Fruit fly (Drosophila melanogaster) whole organism, pupa: Measurements from ENCODE around the gene CG9581.
A peak's percentile ranks its signal among the peaks of the same experiment; 100 is the strongest.
"Not testable (repeated sequence)": the region's sequence is repeated elsewhere in the genome, so short reads cannot be mapped to it uniquely, and the experiment has no call there.

ENCODE experiments used
- CG10348 ChIP-seq: fragments of 200-800 bp; sonication (Bioruptor generic); IDR thresholded peaks from 2 replicates; pipeline ENCODE4 v1.3.6; 2022; ENCODE audit warnings: missing biosample characterization, missing genetic modification characterization
- CG12605 ChIP-seq: fragments of 200-800 bp; sonication (Bioruptor generic); IDR thresholded peaks from 2 replicates; pipeline ENCODE4 v1.3.6; 2022; ENCODE audit warnings: missing biosample characterization, missing genetic modification characterization
- CG13204 ChIP-seq: fragments of 200-800 bp; sonication (Bioruptor generic); optimal IDR thresholded peaks from 2 replicates; lab custom pipeline; 2018; ENCODE audit warnings: missing biosample characterization, mild to moderate bottlenecking, missing genetic modification characterization, moderate library complexity
- CG14655 ChIP-seq: fragments of 200-800 bp; sonication (Bioruptor generic); optimal IDR thresholded peaks from 3 replicates; lab custom pipeline; 2017; ENCODE audit warnings: mild to moderate bottlenecking, missing biosample characterization, missing genetic modification reagents, missing genetic modification characterization
- CG15710 ChIP-seq: fragments of 200-800 bp; sonication (Bioruptor generic); optimal IDR thresholded peaks from 2 replicates; lab custom pipeline; 2018; ENCODE audit warnings: missing biosample characterization, mild to moderate bottlenecking, missing genetic modification characterization, moderate library complexity
- CG17806 ChIP-seq: fragments of 200-800 bp; sonication (Bioruptor generic); optimal IDR thresholded peaks from 2 replicates; lab custom pipeline; 2018; ENCODE audit warnings: missing biosample characterization, mild to moderate bottlenecking, missing genetic modification characterization, moderate library complexity
- CG32121 ChIP-seq: fragments of 200-800 bp; sonication (Bioruptor generic); IDR thresholded peaks from 2 replicates; pipeline ENCODE4 v1.3.6; 2022; ENCODE audit warnings: missing biosample characterization, missing genetic modification characterization
- CG34367 ChIP-seq: fragments of 200-800 bp; sonication (Bioruptor generic); optimal IDR thresholded peaks from 2 replicates; lab custom pipeline; 2018; ENCODE audit warnings: missing biosample characterization, mild to moderate bottlenecking, missing genetic modification characterization
- CG4496 ChIP-seq: fragments of 200-800 bp; sonication (Bioruptor generic); IDR thresholded peaks from 3 replicates; pipeline ENCODE4 v1.3.6; 2022; ENCODE audit warnings: missing biosample characterization, missing genetic modification characterization
- CG8159 ChIP-seq: fragments of 200-800 bp; sonication (Bioruptor generic); optimal IDR thresholded peaks from 3 replicates; lab custom pipeline; 2018; ENCODE audit warnings: missing biosample characterization, mild to moderate bottlenecking, missing genetic modification characterization, moderate library complexity
- CG8301 ChIP-seq: fragments of 200-800 bp; sonication (Bioruptor generic); optimal IDR thresholded peaks from 2 replicates; lab custom pipeline; 2018; ENCODE audit warnings: missing biosample characterization, mild to moderate bottlenecking, missing genetic modification characterization
- CG9948 ChIP-seq: fragments of 200-800 bp; sonication (Bioruptor generic); optimal IDR thresholded peaks from 2 replicates; lab custom pipeline; 2018; ENCODE audit warnings: missing biosample characterization, mild to moderate bottlenecking, missing genetic modification characterization, moderate library complexity
- D1 ChIP-seq: fragments of 200-800 bp; sonication (Bioruptor generic); optimal IDR thresholded peaks from 2 replicates; lab custom pipeline; 2018; ENCODE audit warnings: missing biosample characterization, mild to moderate bottlenecking, missing genetic modification characterization, moderate library complexity
- EcR ChIP-seq: fragments of 200-800 bp; sonication (Bioruptor generic); optimal IDR thresholded peaks from 3 replicates; lab custom pipeline; 2019; ENCODE audit warnings: missing biosample characterization, missing genetic modification characterization, mild to moderate bottlenecking, moderate library complexity, missing genetic modification reagents
- Ets98B ChIP-seq: fragments of 200-800 bp; sonication (Bioruptor generic); IDR thresholded peaks from 2 replicates; pipeline ENCODE4 v1.3.6; 2022; ENCODE audit warnings: missing biosample characterization, missing genetic modification characterization
- Pif1A ChIP-seq: fragments of 200-800 bp; sonication (Bioruptor generic); optimal IDR thresholded peaks from 3 replicates; lab custom pipeline; 2016; ENCODE audit warnings: missing biosample characterization, missing genetic modification characterization
- Pif1B ChIP-seq: fragments of 200-800 bp; sonication (Bioruptor generic); optimal IDR thresholded peaks from 3 replicates; lab custom pipeline; 2016; ENCODE audit warnings: missing biosample characterization, missing genetic modification characterization
- Snoo ChIP-seq: fragments of 200-800 bp; sonication (Bioruptor generic); optimal IDR thresholded peaks from 3 replicates; lab custom pipeline; 2017; ENCODE audit warnings: missing biosample characterization, mild to moderate bottlenecking, missing genetic modification characterization, inconsistent platforms
- fd96Ca ChIP-seq: fragments of 200-800 bp; sonication (Bioruptor generic); IDR thresholded peaks from 3 replicates; pipeline ENCODE4 v1.3.6; 2022; ENCODE audit warnings: missing biosample characterization, missing genetic modification characterization
- gl ChIP-seq: fragments of 200-800 bp; sonication (Bioruptor generic); optimal IDR thresholded peaks from 2 replicates; lab custom pipeline; 2018; ENCODE audit warnings: missing biosample characterization, mild to moderate bottlenecking, missing genetic modification characterization
- rn ChIP-seq: fragments of 200-800 bp; sonication (Bioruptor generic); IDR thresholded peaks from 2 replicates; pipeline ENCODE4 v1.3.6; 2022; ENCODE audit warnings: missing biosample characterization, missing genetic modification characterization

Gene CG9581

dm6 chrX:20169898-20170297, at the start of gene CG9581, which contains the start of gene CG9578:
Gene CG9581, minus strand, starts transcription at chrX:20169981.
Gene CG9578, plus strand, starts transcription at chrX:20170222.
- TF ChIP-seq CG8159 (tag; lab: Kevin White, UChicago): no peak
- TF ChIP-seq fd96Ca (GFP tag; lab: Robert Waterston, UW): no peak
- TF ChIP-seq gl (tag; lab: Kevin White, UChicago): no peak
- no peak for TF ChIP-seq rn
- TF ChIP-seq Pif1A (GFP tag; lab: Kevin White, UChicago): no peak
- TF ChIP-seq CG13204 (GFP tag; lab: Kevin White, UChicago): no peak

dm6 chrX:20217159-20217558, 47.4 kb upstream of the CG9581 start, which contains the start of gene SdicC:
Gene SdicC, minus strand, starts transcription at chrX:20217259.
- not testable (repeated sequence) for TF ChIP-seq Pif1B (GFP tag; lab: Kevin White, UChicago); CG8301 (tag; lab: Kevin White, UChicago); CG8159 (tag; lab: Kevin White, UChicago)

- TF ChIP-seq CG4496 (GFP tag; lab: Robert Waterston, UW); CG17806; Ets98B (GFP tag; lab: Robert Waterston, UW): not testable (repeated sequence)
Measured at dm6 chrX:20209503-20209902, 39.7 kb upstream of the CG9581 start, which contains the start of gene SdicB. Gene SdicB, minus strand, starts transcription at chrX:20209603.

dm6 chrX:20201833-20202232, 32.1 kb upstream of the CG9581 start, which contains the start of gene SdicA:
Gene SdicA, minus strand, starts transcription at chrX:20201933.
- TF ChIP-seq EcR (GFP tag; lab: Kevin White, UChicago); CG12605 (GFP tag; lab: Robert Waterston, UW); CG15710: not testable (repeated sequence)

- not testable (repeated sequence) for TF ChIP-seq CG14655; CG10348 (GFP tag; lab: Robert Waterston, UW); CG9948 (tag; lab: Kevin White, UChicago)
Measured at dm6 chrX:20194127-20194526, 24.3 kb upstream of the CG9581 start, which contains the start of gene Sdic3. Gene Sdic3, minus strand, starts transcription at chrX:20194227.

- TF ChIP-seq CG15710; CG34367 (tag; lab: Kevin White, UChicago); CG8301 (tag; lab: Kevin White, UChicago): not testable (repeated sequence)
- TF ChIP-seq, all 21 proteins: peak for 0; not testable (repeated sequence) for 21
Measured at dm6 chrX:20186387-20186786, 16.6 kb upstream of the CG9581 start, which contains the start of gene Sdic2. Gene Sdic2, minus strand, starts transcription at chrX:20186487.

dm6 chrX:20178538-20178937, 8.8 kb upstream of the CG9581 start, which contains the start of gene Sdic1:
Gene Sdic1, minus strand, starts transcription at chrX:20178638.
- not testable (repeated sequence) for TF ChIP-seq CG10348 (GFP tag; lab: Robert Waterston, UW); CG12605 (GFP tag; lab: Robert Waterston, UW); CG9948 (tag; lab: Kevin White, UChicago)

dm6 chrX:20173464-20173995, 3.7 kb upstream of the CG9581 start, which contains the start of gene AnxB10:
Gene AnxB10, minus strand, starts transcription at chrX:20173514.
- TF ChIP-seq Pif1B (GFP tag; lab: Kevin White, UChicago): peak; percentile 92
- peak; percentile 90 for TF ChIP-seq CG17806
- peak; percentile 91 for TF ChIP-seq CG9948 (tag; lab: Kevin White, UChicago)
- TF ChIP-seq CG32121 (GFP tag; lab: Robert Waterston, UW): peak; percentile 93
- peak; percentile 95 for TF ChIP-seq Pif1A (GFP tag; lab: Kevin White, UChicago)
- TF ChIP-seq EcR (GFP tag; lab: Kevin White, UChicago): peak; percentile 17
- peak; percentile 83 for TF ChIP-seq rn
- TF ChIP-seq CG4496 (GFP tag; lab: Robert Waterston, UW): peak; percentile 91
- peak; percentile 93 for TF ChIP-seq CG15710
- TF ChIP-seq CG10348 (GFP tag; lab: Robert Waterston, UW): peak; percentile 75
- TF ChIP-seq gl (tag; lab: Kevin White, UChicago): peak; percentile 72
- peak; percentile 92 for TF ChIP-seq Snoo (tag; lab: Kevin White, UChicago)
- TF ChIP-seq fd96Ca (GFP tag; lab: Robert Waterston, UW): peak; percentile 92
- TF ChIP-seq CG8301 (tag; lab: Kevin White, UChicago): peak; percentile 91
- peak; percentile 84 for TF ChIP-seq CG34367 (tag; lab: Kevin White, UChicago)
- TF ChIP-seq Ets98B (GFP tag; lab: Robert Waterston, UW): peak; percentile 82; the same call in 1 of the 2 replicates
- peak; percentile 94 for TF ChIP-seq CG8159 (tag; lab: Kevin White, UChicago)
- TF ChIP-seq CG12605 (GFP tag; lab: Robert Waterston, UW): peak; percentile 81
- peak; percentile 79 for TF ChIP-seq CG13204 (GFP tag; lab: Kevin White, UChicago)
- peak; percentile 87 for TF ChIP-seq D1 (tag; lab: Kevin White, UChicago)
- TF ChIP-seq CG14655: peak; percentile 95
- TF ChIP-seq, all 21 proteins: peak for 21
